1 worm cellular context compared by ENCODE assay signal in the genomic region with DNA sequence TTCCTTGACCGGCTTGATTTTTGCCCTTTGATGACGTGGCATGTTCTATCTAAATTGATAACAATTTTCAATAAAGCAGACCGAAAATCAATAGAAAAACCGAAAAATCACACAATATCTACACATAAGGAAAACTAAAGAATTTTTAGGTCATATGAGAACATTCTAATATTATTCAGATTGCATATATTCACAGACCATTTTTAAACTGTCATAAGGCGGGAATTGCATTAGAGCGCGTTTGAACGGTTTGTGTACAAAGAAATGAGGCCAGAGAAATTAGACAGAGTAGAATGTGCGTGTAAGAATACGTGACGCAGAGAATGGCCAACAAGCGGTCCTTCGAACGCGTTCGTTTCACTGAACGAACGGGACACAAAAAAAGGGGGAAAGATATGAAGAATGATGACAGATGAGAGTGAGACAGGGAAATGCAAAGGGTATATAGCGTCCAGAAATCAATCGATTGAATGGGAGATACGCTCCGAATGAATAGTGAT.
TF ChIP-seq lines count a peak whose summit lies in the region.

A gene (minus strand): TSS at position 51 of the 500 bp plus-strand sequence.

TF ChIP-seq in whole organism, L1 larva, 84 proteins besides CTCF, POLR2A, EP300 and RAD21 (continued from another document):
- TF ChIP-seq snu-23 (GFP tag; optimal IDR thresholded peaks at IDR 0.05; lab: Kevin White, UChicago), result peak; percentile 28
- TF ChIP-seq dsc-1 (tag; optimal IDR thresholded peaks at IDR 0.05; lab: Kevin White, UChicago), result no peak
- TF ChIP-seq nhr-20 (tag; optimal IDR thresholded peaks at IDR 0.05; lab: Kevin White, UChicago), result peak; percentile 31
- peak; percentile 44 to 63 for TF ChIP-seq efl-1 (optimal IDR thresholded peaks at IDR 0.05; lab: Kevin White, UChicago)
- TF ChIP-seq efl-1 (GFP tag; optimal IDR thresholded peaks at IDR 0.05 in 1 of 2; lab: Kevin White, UChicago), result peak; percentile 67 to 84
- TF ChIP-seq xbp-1 (tag; optimal IDR thresholded peaks at IDR 0.05; lab: Kevin White, UChicago), result peak; percentile 7
- peak; percentile 25 for TF ChIP-seq skn-1 (tag; optimal IDR thresholded peaks at IDR 0.05; lab: Kevin White, UChicago)
- no peak for TF ChIP-seq ama-1 (optimal IDR thresholded peaks at IDR 0.05; lab: Kevin White, UChicago)
- TF ChIP-seq lin-14 (GFP tag; optimal IDR thresholded peaks at IDR 0.05; lab: Kevin White, UChicago), result peak; percentile 80
